Worm (Caenorhabditis elegans) whole organism, L4 larva: Measurements from ENCODE around the gene cdh-9.
A peak's percentile ranks its signal among the peaks of the same experiment; 100 is the strongest.

ENCODE experiments used
- F10B5.3 ChIP-seq: sonication (generic microtip); optimal IDR thresholded peaks from 2 replicates; lab custom pipeline; 2016; ENCODE audit warnings: mild to moderate bottlenecking, missing genetic modification characterization, missing compliant biosample characterization
- F26F4.8 ChIP-seq: fragments of 200-800 bp; sonication (Bioruptor generic); conservative IDR thresholded peaks from 2 replicates; pipeline ENCODE4 v1.3.6; 2022; ENCODE audit warnings: missing genetic modification characterization, missing compliant biosample characterization
- F44E2.7 ChIP-seq: fragments of 200-800 bp; sonication (Bioruptor generic); IDR thresholded peaks from 2 replicates; pipeline ENCODE4 v2.1.2; 2022; ENCODE audit warnings: missing genetic modification characterization, missing compliant biosample characterization
- Y48G9A.11 ChIP-seq: fragments of 200-800 bp; sonication (Bioruptor generic); IDR thresholded peaks from 2 replicates; pipeline ENCODE4 v1.3.6; 2022; ENCODE audit warnings: missing genetic modification reagents, missing genetic modification characterization, missing compliant biosample characterization
- ZK337.2 ChIP-seq: fragments of 200-800 bp; sonication (Bioruptor generic); IDR thresholded peaks from 2 replicates; pipeline ENCODE4 v1.3.6; 2022; ENCODE audit warnings: missing genetic modification reagents, missing genetic modification characterization, missing compliant biosample characterization
- ZK546.5 ChIP-seq, 2 experiments: sonication (generic microtip); optimal IDR thresholded peaks; 2 replicates each; lab custom pipeline; 2017; ENCODE audit warnings: missing biosample characterization in 2 of 2, missing genetic modification characterization in 2 of 2
- aha-1 ChIP-seq: fragments of 150-350 bp; peaks from one replicate; lab custom pipeline; 2014; ENCODE audit warnings: missing biosample characterization, missing genetic modification characterization
- aly-2 ChIP-seq: sonication (generic microtip); optimal IDR thresholded peaks from 2 replicates; lab custom pipeline; 2018; ENCODE audit warnings: missing biosample characterization, missing genetic modification characterization
- attf-4 ChIP-seq: sonication (generic microtip); optimal IDR thresholded peaks from 3 replicates; lab custom pipeline; 2017; ENCODE audit warnings: missing biosample characterization, missing genetic modification characterization
- ceh-44 ChIP-seq: fragments of 200-800 bp; sonication (Bioruptor generic); IDR thresholded peaks from 2 replicates; pipeline ENCODE4 v1.3.6; 2022; ENCODE audit warnings: missing genetic modification reagents, missing genetic modification characterization, missing compliant biosample characterization
- ceh-82 ChIP-seq: sonication (generic microtip); optimal IDR thresholded peaks from 2 replicates; lab custom pipeline; 2017; ENCODE audit warnings: missing biosample characterization, missing genetic modification characterization
- ces-1 ChIP-seq: fragments of 150-350 bp; sonication (generic microtip); optimal IDR thresholded peaks from 4 replicates; lab custom pipeline; 2014; ENCODE audit warnings: missing biosample characterization, missing genetic modification reagents, missing genetic modification characterization
- daf-12 ChIP-seq: fragments of 150-350 bp; optimal IDR thresholded peaks from 2 replicates; lab custom pipeline; 2014; ENCODE audit warnings: missing biosample characterization, missing genetic modification reagents, missing genetic modification characterization
- daf-16 ChIP-seq, 3 experiments: sonication (generic microtip); optimal IDR thresholded peaks; 2 replicates each; lab custom pipeline; 2016 to 2017; ENCODE audit warnings: missing genetic modification characterization in 3 of 3, missing genetic modification reagents in 3 of 3, mild to moderate bottlenecking in 2 of 3, missing compliant biosample characterization in 2 of 3, missing biosample characterization in 1 of 3, moderate library complexity in 1 of 3
- daf-8 ChIP-seq: fragments of 200-800 bp; sonication (Bioruptor generic); IDR thresholded peaks from 2 replicates; pipeline ENCODE4 v1.3.6; 2022; ENCODE audit warnings: missing genetic modification characterization, missing compliant biosample characterization
- dmd-6 ChIP-seq: fragments of 200-800 bp; sonication (Bioruptor generic); IDR thresholded peaks from 2 replicates; pipeline ENCODE4 v1.3.6; 2022; ENCODE audit warnings: missing genetic modification reagents, missing genetic modification characterization, missing compliant biosample characterization
- egl-43 ChIP-seq: fragments of 200-800 bp; sonication (Bioruptor generic); IDR thresholded peaks from 2 replicates; pipeline ENCODE4 v1.3.6; 2022; ENCODE audit warnings: missing genetic modification reagents, missing genetic modification characterization, missing compliant biosample characterization
- hlh-11 ChIP-seq: fragments of 200-800 bp; sonication (Bioruptor generic); optimal IDR thresholded peaks from 2 replicates; lab custom pipeline; 2018; ENCODE audit warnings: mild to moderate bottlenecking, missing genetic modification characterization, missing compliant biosample characterization
- hlh-30 ChIP-seq: sonication (generic microtip); optimal IDR thresholded peaks from 2 replicates; lab custom pipeline; 2017; ENCODE audit warnings: antibody characterized with exemption, mild to moderate bottlenecking, missing genetic modification characterization, missing compliant biosample characterization; ENCODE audit not compliant: insufficient read depth
- lin-1 ChIP-seq: fragments of 200-800 bp; sonication (Bioruptor generic); IDR thresholded peaks from 2 replicates; pipeline ENCODE4 v1.3.6; 2022; ENCODE audit warnings: missing genetic modification reagents, missing genetic modification characterization, missing compliant biosample characterization
- lir-3 ChIP-seq: sonication (generic microtip); optimal IDR thresholded peaks from 2 replicates; lab custom pipeline; 2016; ENCODE audit warnings: mild to moderate bottlenecking, missing genetic modification characterization, missing compliant biosample characterization
- madf-5 ChIP-seq, 2 experiments: fragments of 200-800 bp; sonication (Bioruptor generic); IDR thresholded peaks; 2 replicates each; pipeline ENCODE4 v1.3.6; 2022; ENCODE audit warnings: missing compliant biosample characterization in 2 of 2, missing genetic modification characterization in 2 of 2
- mes-2 ChIP-seq: sonication (generic microtip); optimal IDR thresholded peaks from 2 replicates; lab custom pipeline; 2016; ENCODE audit warnings: missing genotype, mild to moderate bottlenecking, missing genetic modification characterization, missing compliant biosample characterization; ENCODE audit not compliant: poor library complexity, severe bottlenecking
- nhr-102 ChIP-seq: sonication (generic microtip); optimal IDR thresholded peaks from 2 replicates; lab custom pipeline; 2016; ENCODE audit warnings: mild to moderate bottlenecking, missing genetic modification characterization, moderate library complexity, missing compliant biosample characterization
- nhr-28 ChIP-seq: fragments of 150-350 bp; optimal IDR thresholded peaks from 2 replicates; lab custom pipeline; 2014; ENCODE audit warnings: missing biosample characterization, missing genetic modification characterization
- nhr-48 ChIP-seq: sonication (generic microtip); optimal IDR thresholded peaks from 2 replicates; lab custom pipeline; 2016; ENCODE audit warnings: mild to moderate bottlenecking, missing genetic modification characterization, missing compliant biosample characterization
- pha-4 ChIP-seq, 2 experiments: fragments of 150-350 bp in 1 of 2; fragments of 200-800 bp in 1 of 2; sonication (Bioruptor generic) in 1 of 2; IDR thresholded peaks in 1 of 2; optimal IDR thresholded peaks in 1 of 2; 2 replicates each; pipeline versions ENCODE4 v1.3.6 to Lab custom; 2014 to 2022; ENCODE audit warnings: missing genetic modification characterization in 2 of 2, missing genetic modification reagents in 2 of 2, missing biosample characterization in 1 of 2, missing compliant biosample characterization in 1 of 2
- php-3 ChIP-seq: fragments of 200-800 bp; sonication (Bioruptor generic); IDR thresholded peaks from 2 replicates; pipeline ENCODE4 v1.3.6; 2022; ENCODE audit warnings: missing genetic modification reagents, missing genetic modification characterization, missing compliant biosample characterization
- pqm-1 ChIP-seq: sonication (generic microtip); optimal IDR thresholded peaks from 2 replicates; lab custom pipeline; 2017; ENCODE audit warnings: missing biosample characterization, missing genetic modification characterization
- saeg-2 ChIP-seq: fragments of 200-800 bp; sonication (Bioruptor generic); IDR thresholded peaks from 2 replicates; pipeline ENCODE4 v1.3.6; 2022; ENCODE audit warnings: missing genetic modification reagents, missing genetic modification characterization, missing compliant biosample characterization
- sdz-12 ChIP-seq: fragments of 200-800 bp; sonication (Bioruptor generic); optimal IDR thresholded peaks from 2 replicates; lab custom pipeline; 2018; ENCODE audit warnings: mild to moderate bottlenecking, missing genetic modification characterization, missing compliant biosample characterization
- set-16 ChIP-seq: fragments of 200-800 bp; sonication (Bioruptor generic); IDR thresholded peaks from 2 replicates; pipeline ENCODE4 v1.3.6; 2022; ENCODE audit warnings: missing genetic modification reagents, missing genetic modification characterization, missing compliant biosample characterization
- snpc-4 ChIP-seq: fragments of 150-350 bp; optimal IDR thresholded peaks from 2 replicates; lab custom pipeline; 2014; ENCODE audit warnings: missing biosample characterization, missing genetic modification characterization
- unc-130 ChIP-seq: sonication (generic microtip); optimal IDR thresholded peaks from 2 replicates; lab custom pipeline; 2016; ENCODE audit warnings: missing genetic modification reagents, missing genetic modification characterization, missing compliant biosample characterization
- unc-39 ChIP-seq: sonication (generic microtip); optimal IDR thresholded peaks from 2 replicates; lab custom pipeline; 2017; ENCODE audit warnings: missing biosample characterization, missing genetic modification characterization
- unc-62 ChIP-seq, 3 experiments: fragments of 150-350 bp in 1 of 3; sonication (generic microtip); optimal IDR thresholded peaks in 2 of 3; peaks in 1 of 3; 1 replicate in 1 of 3; 2 replicates in 2 of 3; lab custom pipeline; 2014 to 2017; ENCODE audit warnings: missing biosample characterization in 3 of 3, missing genetic modification characterization in 3 of 3, missing genetic modification reagents in 3 of 3, missing genotype in 1 of 3
- ztf-7 ChIP-seq: fragments of 150-350 bp; optimal IDR thresholded peaks from 2 replicates; lab custom pipeline; 2014; ENCODE audit warnings: missing biosample characterization, missing genetic modification characterization

The cdh-9 gene

DNA sequence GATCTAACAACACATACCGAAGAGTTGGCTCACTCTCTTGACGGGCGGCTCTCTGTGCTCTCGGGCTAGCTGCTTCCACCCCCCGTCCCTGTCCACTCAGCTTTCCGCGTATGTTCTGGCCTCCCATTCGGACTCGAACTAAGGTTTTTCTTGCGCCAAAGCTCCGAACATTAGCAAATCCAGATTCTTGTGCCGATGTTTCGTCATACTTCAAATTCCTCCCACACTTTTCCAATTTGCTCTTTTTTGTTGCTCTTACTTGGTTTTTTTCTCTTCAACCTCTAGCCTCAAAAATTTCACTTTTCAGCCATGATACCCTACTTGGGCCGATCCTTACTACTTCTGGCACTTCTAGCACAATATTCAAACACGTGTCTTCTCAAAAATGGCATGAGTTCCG is at the start of gene cdh-9:
Gene cdh-9 (plus strand): TSS at position 301 of the 400 bp plus-strand sequence.
- TF ChIP-seq unc-39 (tag; lab: Kevin White, UChicago) = no peak
- TF ChIP-seq saeg-2 (GFP tag; lab: Robert Waterston, UW) = no peak
- 0 out of 2 replicates have a peak, but pooled peaks have one; percentile 19 for TF ChIP-seq set-16 (GFP tag; lab: Robert Waterston, UW)
- TF ChIP-seq madf-5 (GFP tag; IDR thresholded peaks at IDR 0.05; lab: Robert Waterston, UW) = no peak
- TF ChIP-seq, all 104 proteins: peak for 1

DNA sequence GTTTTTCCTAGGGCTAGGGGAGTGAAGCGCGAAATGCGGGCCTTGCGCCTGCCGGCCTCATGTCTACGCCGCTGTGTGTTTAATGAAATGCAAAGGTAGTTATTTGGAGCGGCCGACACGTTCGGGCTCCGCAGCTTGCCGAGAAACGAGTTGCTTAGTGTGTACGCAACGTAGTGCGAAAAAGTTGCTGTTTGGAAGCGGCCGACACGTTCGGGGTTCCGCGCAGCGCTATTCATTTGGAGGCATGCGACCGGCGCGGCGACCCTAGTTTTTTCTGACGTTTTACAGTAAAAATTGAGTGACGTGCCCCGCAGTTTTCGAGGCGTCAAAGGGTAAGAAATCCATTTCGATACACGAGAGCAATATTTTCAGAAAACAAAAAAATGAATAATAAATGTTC is 49.4 kb upstream of the cdh-9 start:
- TF ChIP-seq dmd-6 (GFP tag; lab: Robert Waterston, UW) (no peak), egl-43 (GFP tag; lab: Robert Waterston, UW) (0 out of 2 replicates have a peak, but pooled peaks have one; percentile 59)

DNA sequence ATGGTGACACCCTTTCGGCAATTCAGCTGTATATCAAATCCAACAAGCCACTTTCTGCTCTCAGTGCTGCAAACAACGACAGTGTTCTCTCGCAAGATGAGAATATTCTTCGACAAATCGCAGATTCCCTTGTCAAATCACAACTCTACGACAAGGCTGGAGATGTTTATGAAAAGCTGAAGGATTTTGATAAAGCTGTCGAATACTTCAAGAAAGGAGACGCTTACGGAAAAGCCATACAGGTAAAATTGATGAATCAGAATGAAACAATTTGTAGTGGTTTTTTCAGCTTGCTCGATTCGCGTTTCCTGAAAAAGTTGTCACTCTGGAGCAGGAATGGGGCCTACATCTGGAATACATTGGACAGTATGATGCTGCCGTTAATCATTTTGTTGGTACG is 48.9 kb upstream of the cdh-9 start:
- peak in 1 of 2 experiments; percentile 94 for TF ChIP-seq unc-62 (GFP tag; optimal IDR thresholded peaks at IDR 0.05 in 1 of 2; lab: Kevin White, UChicago)
- no peak for TF ChIP-seq unc-62 (tag; optimal IDR thresholded peaks at IDR 0.05; lab: Kevin White, UChicago)
- no peak for TF ChIP-seq ztf-7 (tag; lab: Kevin White, UChicago)
- no peak for TF ChIP-seq F10B5.3 (tag; lab: Kevin White, UChicago)

DNA sequence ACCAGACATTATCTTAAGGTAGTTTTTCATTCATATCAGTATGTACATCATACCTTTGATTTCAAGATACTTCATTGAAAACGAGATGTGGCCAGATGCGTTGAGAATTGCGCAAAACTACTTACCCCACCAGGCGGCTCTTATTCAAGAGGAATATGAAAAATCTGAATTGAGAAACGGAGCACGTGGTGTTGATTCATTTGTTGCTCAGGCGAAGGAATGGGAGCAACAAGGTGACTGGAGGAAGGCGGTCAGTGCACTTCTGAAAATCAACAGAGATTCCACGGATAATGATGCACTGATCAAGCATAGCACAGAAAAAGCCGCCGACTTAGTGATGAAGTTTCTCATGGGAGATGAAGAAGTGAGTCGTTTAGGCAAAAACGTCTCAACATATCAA is 46.7 kb upstream of the cdh-9 start:
- TF ChIP-seq hlh-11 (tag; lab: Kevin White, UChicago) = no peak
- TF ChIP-seq unc-62 (GFP tag; optimal IDR thresholded peaks at IDR 0.05 in 1 of 2; lab: Kevin White, UChicago) = peak in 1 of 2 experiments; percentile 95
- TF ChIP-seq unc-62 (tag; optimal IDR thresholded peaks at IDR 0.05; lab: Kevin White, UChicago) = no peak

DNA sequence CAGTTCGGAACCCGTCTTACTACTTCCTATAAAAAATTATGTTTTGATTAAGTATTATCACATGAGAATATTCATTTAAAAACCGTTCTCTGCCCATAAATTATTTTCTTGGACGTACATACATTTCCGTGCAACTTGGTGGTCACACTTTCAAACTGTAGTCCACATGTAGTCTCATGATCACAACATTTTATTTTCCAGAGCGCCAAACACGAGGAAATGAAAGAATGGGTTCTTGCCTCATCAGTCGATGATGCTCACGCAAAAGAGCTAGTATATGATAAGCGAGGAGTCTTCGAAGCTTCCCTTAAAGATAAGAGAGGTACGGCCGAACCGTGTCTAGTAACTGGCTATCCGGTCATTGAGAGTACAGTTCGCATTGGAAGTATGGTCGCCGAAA is 44.5 kb upstream of the cdh-9 start:
- TF ChIP-seq ceh-82 (no peak), dmd-6 (GFP tag; lab: Robert Waterston, UW) (peak; percentile 80), Y48G9A.11 (no peak), aha-1 (no peak), nhr-48 (tag; lab: Kevin White, UChicago) (peak; percentile 13), daf-16 (GFP tag; optimal IDR thresholded peaks at IDR 0.05; lab: Kevin White, UChicago) (no peak), daf-16 (tag; optimal IDR thresholded peaks at IDR 0.05; lab: Kevin White, UChicago) (peak; percentile 75), mes-2 (tag; lab: Kevin White, UChicago) (peak; percentile 36), hlh-30 (peak; percentile 86), php-3 (GFP tag; lab: Robert Waterston, UW) (peak; percentile 57; the same call in 1 of the 2 replicates), lin-1 (GFP tag; lab: Robert Waterston, UW) (0 out of 2 replicates have a peak, but pooled peaks have one; percentile 37), nhr-28 (tag; lab: Kevin White, UChicago) (peak; percentile 94), ces-1 (GFP tag; lab: Kevin White, UChicago) (no peak), pqm-1 (tag; lab: Kevin White, UChicago) (peak; percentile 29), nhr-102 (peak; percentile 46), ceh-44 (GFP tag; lab: Robert Waterston, UW) (no peak), hlh-11 (tag; lab: Kevin White, UChicago) (peak; percentile 81)
- TF ChIP-seq, all 104 proteins: peak for 11

DNA sequence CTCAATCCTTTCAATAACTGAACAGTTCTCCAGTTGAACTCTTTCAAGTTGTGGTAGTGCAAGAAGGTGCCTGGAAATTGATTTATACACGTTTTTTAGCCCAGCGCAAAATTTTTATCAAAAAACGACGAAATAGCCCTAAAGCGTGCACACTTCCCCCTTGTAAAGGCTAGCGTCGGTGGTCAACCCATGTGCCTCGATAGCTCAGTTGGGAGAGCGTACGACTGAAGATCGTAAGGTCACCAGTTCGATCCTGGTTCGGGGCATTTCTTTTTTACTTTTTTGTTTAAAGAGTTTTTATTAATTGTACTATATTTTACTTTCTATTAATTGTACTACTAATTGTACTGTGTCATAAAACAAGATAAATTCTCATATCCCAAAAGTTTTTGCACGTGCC is 43.7 kb upstream of the cdh-9 start:
- TF ChIP-seq daf-12 (tag; lab: Kevin White, UChicago) (no peak), ces-1 (GFP tag; lab: Kevin White, UChicago) (no peak), lir-3 (tag; lab: Kevin White, UChicago) (no peak), attf-4 (tag; lab: Kevin White, UChicago) (no peak), unc-130 (GFP tag; lab: Kevin White, UChicago) (no peak), daf-8 (no peak), pha-4 (GFP tag; IDR thresholded peaks at IDR 0.05; lab: Robert Waterston, UW) (peak; percentile 71; the same call in 1 of the 2 replicates), pha-4 (tag; optimal IDR thresholded peaks at IDR 0.05; lab: Kevin White, UChicago) (no peak), snpc-4 (tag; lab: Kevin White, UChicago) (no peak), F44E2.7 (GFP tag; lab: Robert Waterston, UW) (peak; percentile 32; the same call in 1 of the 2 replicates), nhr-28 (tag; lab: Kevin White, UChicago) (no peak), sdz-12 (GFP tag; lab: Kevin White, UChicago) (peak; percentile 42), F26F4.8 (GFP tag; lab: Robert Waterston, UW) (0 out of 2 replicates have a peak, but pooled peaks have one; percentile 12), ceh-82 (no peak), set-16 (GFP tag; lab: Robert Waterston, UW) (no peak), php-3 (GFP tag; lab: Robert Waterston, UW) (0 out of 2 replicates have a peak, but pooled peaks have one; percentile 36), nhr-102 (peak; percentile 54), ZK337.2 (GFP tag; lab: Robert Waterston, UW) (no peak), unc-39 (tag; lab: Kevin White, UChicago) (no peak), unc-62 (GFP tag; optimal IDR thresholded peaks at IDR 0.05 in 1 of 2; lab: Kevin White, UChicago) (no peak), unc-62 (tag; optimal IDR thresholded peaks at IDR 0.05; lab: Kevin White, UChicago) (no peak), Y48G9A.11 (0 out of 2 replicates have a peak, but pooled peaks have one; percentile 15), aly-2 (no peak), ZK546.5 (tag; optimal IDR thresholded peaks at IDR 0.05; lab: Kevin White, UChicago) (no peak)
